Worm (Caenorhabditis elegans) whole organism, young adult: Measurements from ENCODE around the gene fbxc-50.

Experiments used
- B0336.3 ChIP-seq: fragments of 200-800 bp; sonication (Bioruptor generic); IDR thresholded peaks from 2 replicates; pipeline ENCODE4 v1.3.6; 2022; ENCODE audit warnings: missing genetic modification characterization, missing compliant biosample characterization
- bed-2 ChIP-seq: fragments of 200-800 bp; sonication (Bioruptor generic); IDR thresholded peaks from 2 replicates; pipeline ENCODE4 v1.3.6; 2022; ENCODE audit warnings: missing genetic modification reagents, missing genetic modification characterization, missing compliant biosample characterization
- ceh-100 ChIP-seq: fragments of 200-800 bp; sonication (Bioruptor generic); IDR thresholded peaks from 2 replicates; pipeline ENCODE4 v1.3.6; 2022; ENCODE audit warnings: missing genetic modification reagents, missing genetic modification characterization, missing compliant biosample characterization
- ceh-58 ChIP-seq: fragments of 200-800 bp; sonication (Bioruptor generic); IDR thresholded peaks from 2 replicates; pipeline ENCODE4 v1.3.6; 2022; ENCODE audit warnings: missing genetic modification characterization, missing compliant biosample characterization
- hlh-12 ChIP-seq: sonication (generic microtip); optimal IDR thresholded peaks from 2 replicates; lab custom pipeline; 2016; ENCODE audit warnings: missing genetic modification characterization, missing compliant biosample characterization
- hrde-1 ChIP-seq: sonication (generic microtip); optimal IDR thresholded peaks from 2 replicates; lab custom pipeline; 2016; ENCODE audit warnings: missing genetic modification characterization, mild to moderate bottlenecking, missing compliant biosample characterization, moderate library complexity, missing genotype, missing genetic modification reagents, borderline replicate concordance
- hsf-1 ChIP-seq: fragments of 200-800 bp; sonication (Bioruptor generic); IDR thresholded peaks from 2 replicates; pipeline ENCODE4 v1.3.6; 2022; ENCODE audit warnings: missing genetic modification reagents, missing genetic modification characterization, missing compliant biosample characterization
- let-607 ChIP-seq, 2 experiments: fragments of 200-800 bp in 1 of 2; sonication (Bioruptor generic) in 1 of 2; sonication (generic microtip) in 1 of 2; optimal IDR thresholded peaks; 2 replicates each; lab custom pipeline; 2016 to 2018; ENCODE audit warnings: mild to moderate bottlenecking in 2 of 2, missing compliant biosample characterization in 2 of 2, missing genetic modification characterization in 2 of 2, moderate library complexity in 2 of 2, missing genotype in 1 of 2
- rcor-1 ChIP-seq: fragments of 200-800 bp; sonication (Bioruptor generic); IDR thresholded peaks from 2 replicates; pipeline ENCODE4 v1.3.6; 2022; ENCODE audit warnings: missing genetic modification reagents, missing genetic modification characterization, missing compliant biosample characterization

ce11 chrII:3296644-3297043 lies 48.7 kb upstream of the fbxc-50 start, which contains the start of gene btb-16:
- TF ChIP-seq bed-2 (GFP tag; lab: Robert Waterston, UW) = no peak
- no peak for TF ChIP-seq let-607 (tag; optimal IDR thresholded peaks at IDR 0.05; lab: Kevin White, UChicago)
- TF ChIP-seq ceh-58 (GFP tag; lab: Robert Waterston, UW) = no peak
- no peak for TF ChIP-seq hlh-12
- TF ChIP-seq hsf-1 (GFP tag; lab: Robert Waterston, UW) = no peak
- no peak for TF ChIP-seq rcor-1
- no peak for TF ChIP-seq ceh-100 (GFP tag; lab: Robert Waterston, UW)
- no peak for TF ChIP-seq hrde-1
- TF ChIP-seq B0336.3 (GFP tag; lab: Robert Waterston, UW) = no peak
